Fruit fly (Drosophila melanogaster): ENCODE data around the gene aurB.

dm6 chr2L:10831590-10831989 is 26.3 kb downstream of the aurB start:
- no peak for TF ChIP-seq Dif (GFP tag; optimal IDR thresholded peaks at IDR 0.05; ENCODE audit: partially characterized antibody)
- TF ChIP-seq Myc (optimal IDR thresholded peaks at IDR 0.05) = no peak
